Worm (Caenorhabditis elegans): Measurements from ENCODE around the gene mat-2.

Gene mat-2

DNA sequence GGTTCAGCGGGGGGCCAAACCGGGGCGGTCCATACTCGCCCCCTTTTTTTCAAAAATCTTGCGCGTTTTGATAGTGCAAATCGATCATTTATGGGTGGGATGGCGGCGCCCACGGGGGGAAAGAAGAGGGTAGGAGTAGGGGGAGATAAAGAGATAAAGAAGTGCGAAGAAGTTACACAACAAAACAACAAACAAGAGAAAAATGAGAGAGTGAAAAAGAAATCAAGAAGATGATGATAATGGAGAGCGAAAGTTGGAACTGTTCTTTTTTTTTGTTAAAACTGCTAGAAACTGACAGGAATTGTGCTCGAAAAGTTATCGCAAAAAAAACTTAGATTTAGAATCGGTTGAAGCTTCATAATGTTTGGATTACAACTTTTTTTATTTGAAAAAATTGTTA, 49.9 kb downstream of the mat-2 start, which contains the start of gene ptr-13:
ptr-13 (minus strand) TSS at position 92 of the 400 bp plus-strand sequence.
- no peak for TF ChIP-seq nfya-1 (tag; optimal IDR thresholded peaks at IDR 0.05)
- no peak for TF ChIP-seq K09A11.1 (tag; optimal IDR thresholded peaks at IDR 0.05; ENCODE audit: insufficient read depth)
- no peak for TF ChIP-seq zip-5 (tag; optimal IDR thresholded peaks at IDR 0.05)
- no peak for TF ChIP-seq ceh-30 (tag; optimal IDR thresholded peaks at IDR 0.05)
- TF ChIP-seq ceh-18 (tag; optimal IDR thresholded peaks at IDR 0.05), result no peak
- no peak for TF ChIP-seq pat-9 (tag; optimal IDR thresholded peaks at IDR 0.05)
- no peak for TF ChIP-seq tbx-7 (tag; optimal IDR thresholded peaks at IDR 0.05)
- no peak for TF ChIP-seq hlh-6 (tag; optimal IDR thresholded peaks at IDR 0.05)
- TF ChIP-seq pax-1 (tag; optimal IDR thresholded peaks at IDR 0.05), result no peak

DNA sequence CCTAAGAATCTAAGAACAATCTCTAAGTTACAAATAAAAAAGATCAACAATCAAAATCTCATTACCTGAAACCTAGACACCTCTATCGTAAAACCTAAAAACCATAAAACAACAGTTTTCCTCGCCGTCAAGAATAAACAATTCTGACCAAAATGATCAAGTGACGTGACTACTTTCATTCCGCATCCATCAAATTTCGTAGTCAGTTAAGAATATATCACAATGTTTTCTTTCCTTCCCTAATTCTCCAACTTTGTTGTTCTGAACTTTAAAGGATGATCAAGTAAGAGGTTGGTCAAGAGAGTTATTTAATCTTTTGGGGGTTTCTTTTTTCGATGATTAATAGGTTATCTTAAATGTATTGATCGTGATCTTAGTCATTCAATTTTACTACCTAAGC, 50.8 kb downstream of the mat-2 start:
- TF ChIP-seq hlh-6 (tag; optimal IDR thresholded peaks at IDR 0.05), result no peak
- no peak for TF ChIP-seq elt-4 (tag; optimal IDR thresholded peaks at IDR 0.05)
- TF ChIP-seq gmeb-2 (tag; optimal IDR thresholded peaks at IDR 0.05), result no peak
- no peak for TF ChIP-seq mec-3 (tag; optimal IDR thresholded peaks at IDR 0.05; ENCODE audit: borderline replicate concordance)
- TF ChIP-seq pqm-1 (tag; optimal IDR thresholded peaks at IDR 0.05), result no peak
- no peak for TF ChIP-seq hlh-15 (tag; optimal IDR thresholded peaks at IDR 0.05)
- no peak for TF ChIP-seq dve-1 (tag; optimal IDR thresholded peaks at IDR 0.05)
- no peak for TF ChIP-seq hlh-30 (tag; optimal IDR thresholded peaks at IDR 0.05; ENCODE audit: insufficient read depth)
- no peak for TF ChIP-seq ceh-48 (tag; optimal IDR thresholded peaks at IDR 0.05)

DNA sequence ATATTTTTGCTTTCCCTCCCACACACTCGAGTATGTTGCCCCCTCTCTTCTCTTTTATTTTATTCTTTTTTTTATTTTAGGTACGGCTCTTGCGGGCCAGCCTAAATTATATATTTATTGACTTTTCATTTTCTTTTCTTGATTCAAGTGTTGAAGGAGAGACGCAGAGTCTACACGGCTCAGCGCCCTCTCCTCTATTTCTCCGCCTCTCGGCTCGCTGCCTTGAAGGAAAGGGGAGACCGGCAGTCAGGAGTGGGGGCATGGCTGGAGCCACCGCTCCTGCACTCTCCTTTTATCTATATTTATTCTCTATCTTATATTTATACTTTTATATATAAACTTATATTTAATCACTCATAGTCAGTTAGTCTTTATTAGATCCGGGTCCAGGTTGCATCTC, 53.9 kb downstream of the mat-2 start:
- TF ChIP-seq hlh-15 (tag; optimal IDR thresholded peaks at IDR 0.05), result no peak
- no peak for TF ChIP-seq unc-3 (GFP tag; conservative IDR thresholded peaks at IDR 0.05)
- TF ChIP-seq unc-3 (tag; optimal IDR thresholded peaks at IDR 0.05), result no peak
- TF ChIP-seq nfya-1 (tag; optimal IDR thresholded peaks at IDR 0.05), result peak; percentile 7
- no peak for TF ChIP-seq ceh-9 (tag; optimal IDR thresholded peaks at IDR 0.05)
- TF ChIP-seq ceh-48 (tag; optimal IDR thresholded peaks at IDR 0.05), result peak; percentile 49
- no peak for TF ChIP-seq fax-1 (tag; optimal IDR thresholded peaks at IDR 0.05)
- no peak for TF ChIP-seq ceh-31 (tag; optimal IDR thresholded peaks at IDR 0.05)
- no peak for TF ChIP-seq Y22D7AL.16 (tag; optimal IDR thresholded peaks at IDR 0.05)
- peak; percentile 18 for TF ChIP-seq unc-42 (tag; optimal IDR thresholded peaks at IDR 0.05)
- TF ChIP-seq npax-4 (tag; optimal IDR thresholded peaks at IDR 0.05), result no peak
- TF ChIP-seq unc-55 (GFP tag; optimal IDR thresholded peaks at IDR 0.05), result no peak
- TF ChIP-seq ama-1 (optimal IDR thresholded peaks at IDR 0.05), result no peak
- no peak for TF ChIP-seq C38D4.7 (GFP tag; optimal IDR thresholded peaks at IDR 0.05)
- no peak for TF ChIP-seq odd-2 (tag; optimal IDR thresholded peaks at IDR 0.05)
- TF ChIP-seq ceh-18 (tag; optimal IDR thresholded peaks at IDR 0.05), result no peak
- TF ChIP-seq ceh-6 (GFP tag; optimal IDR thresholded peaks at IDR 0.05), result no peak
- TF ChIP-seq pat-9 (tag; optimal IDR thresholded peaks at IDR 0.05), result no peak
- TF ChIP-seq ceh-34 (tag; optimal IDR thresholded peaks at IDR 0.05), result no peak
- no peak for TF ChIP-seq ahr-1 (tag; optimal IDR thresholded peaks at IDR 0.05)
- no peak for TF ChIP-seq ceh-22 (tag; optimal IDR thresholded peaks at IDR 0.05)
- TF ChIP-seq pqm-1 (tag; optimal IDR thresholded peaks at IDR 0.05), result no peak

DNA sequence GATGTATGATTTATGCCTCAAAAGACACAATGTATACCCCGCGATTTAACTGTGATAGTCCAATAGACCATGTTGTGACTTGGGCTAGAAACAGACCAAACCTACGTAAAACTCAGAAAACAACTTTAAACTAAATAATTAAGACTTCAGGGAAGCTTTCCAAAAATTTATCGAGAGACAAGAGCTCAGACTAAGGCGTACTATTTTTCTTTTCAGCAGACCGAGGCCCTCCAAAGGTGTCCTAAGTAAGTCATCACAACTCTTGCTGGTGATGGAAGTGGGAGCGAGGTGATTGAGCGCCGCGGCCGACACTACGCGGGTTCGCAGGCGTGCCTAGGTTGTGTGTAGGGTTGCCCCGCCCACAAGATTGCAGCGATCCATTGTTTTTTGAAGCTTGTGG, 54.5 kb downstream of the mat-2 start:
- no peak for TF ChIP-seq hlh-30 (tag; optimal IDR thresholded peaks at IDR 0.05; ENCODE audit: insufficient read depth)
- TF ChIP-seq C08G9.2 (tag; optimal IDR thresholded peaks at IDR 0.05), result peak; percentile 18
- no peak for TF ChIP-seq C38D4.7 (GFP tag; optimal IDR thresholded peaks at IDR 0.05)
- TF ChIP-seq ama-1 (optimal IDR thresholded peaks at IDR 0.05), result peak; percentile 68
- TF ChIP-seq ztf-16 (tag; optimal IDR thresholded peaks at IDR 0.05), result no peak
- TF ChIP-seq ceh-19 (GFP tag; optimal IDR thresholded peaks at IDR 0.05), result no peak
- no peak for TF ChIP-seq ceh-2 (tag; optimal IDR thresholded peaks at IDR 0.05)
